Worm (Caenorhabditis elegans) whole organism, young adult: ENCODE measurements around the gene kin-15.
"Not testable (repeated sequence)": the region's sequence is repeated elsewhere in the genome, so short reads cannot be mapped to it uniquely, and the experiment has no call there.

Experiments used
- B0019.2 ChIP-seq: fragments of 200-800 bp; sonication (Bioruptor generic); conservative IDR thresholded peaks from 2 replicates; pipeline ENCODE4 v1.3.6; 2022; ENCODE audit warnings: missing genetic modification reagents, missing genetic modification characterization, missing compliant biosample characterization
- F22D6.2 ChIP-seq: sonication (generic microtip); optimal IDR thresholded peaks from 2 replicates; lab custom pipeline; 2016; ENCODE audit warnings: mild to moderate bottlenecking, missing genetic modification characterization, missing compliant biosample characterization
- F37B4.10 ChIP-seq: fragments of 200-800 bp; sonication (Bioruptor generic); IDR thresholded peaks from 2 replicates; pipeline ENCODE4 v1.3.6; 2022; ENCODE audit warnings: missing genetic modification characterization, missing compliant biosample characterization
- F49E8.2 ChIP-seq: sonication (generic microtip); optimal IDR thresholded peaks from 3 replicates; lab custom pipeline; 2017; ENCODE audit warnings: missing genetic modification characterization, mild to moderate bottlenecking, missing compliant biosample characterization, antibody characterized with exemption, moderate library complexity; ENCODE audit not compliant: insufficient read depth
- T07F8.4 ChIP-seq: sonication (generic microtip); optimal IDR thresholded peaks from 2 replicates; lab custom pipeline; 2016; ENCODE audit warnings: mild to moderate bottlenecking, missing genetic modification characterization, moderate library complexity, missing compliant biosample characterization
- Y67H2A.10 ChIP-seq: fragments of 200-800 bp; sonication (Bioruptor generic); conservative IDR thresholded peaks from 2 replicates; pipeline ENCODE4 v1.3.6; 2022; ENCODE audit warnings: missing genetic modification reagents, missing genetic modification characterization, missing compliant biosample characterization
- aptf-3 ChIP-seq: fragments of 200-800 bp; sonication (Bioruptor generic); IDR thresholded peaks from 2 replicates; pipeline ENCODE4 v1.3.6; 2022; ENCODE audit warnings: missing genetic modification characterization, missing compliant biosample characterization
- athp-1 ChIP-seq: sonication (generic microtip); optimal IDR thresholded peaks from 2 replicates; lab custom pipeline; 2017; ENCODE audit warnings: mild to moderate bottlenecking, missing genetic modification characterization, missing compliant biosample characterization
- attf-6 ChIP-seq: fragments of 200-800 bp; sonication (Bioruptor generic); IDR thresholded peaks from 2 replicates; pipeline ENCODE4 v1.3.6; 2022; ENCODE audit warnings: missing genetic modification reagents, missing genetic modification characterization, missing compliant biosample characterization
- bed-1 ChIP-seq: fragments of 200-800 bp; sonication (Bioruptor generic); IDR thresholded peaks from 2 replicates; pipeline ENCODE4 v1.3.6; 2022; ENCODE audit warnings: missing genetic modification reagents, missing genetic modification characterization, missing compliant biosample characterization
- bed-2 ChIP-seq: fragments of 200-800 bp; sonication (Bioruptor generic); IDR thresholded peaks from 2 replicates; pipeline ENCODE4 v1.3.6; 2022; ENCODE audit warnings: missing genetic modification reagents, missing genetic modification characterization, missing compliant biosample characterization
- cebp-1 ChIP-seq, 2 experiments: fragments of 200-800 bp in 1 of 2; sonication (Bioruptor generic) in 1 of 2; sonication (generic microtip) in 1 of 2; IDR thresholded peaks in 1 of 2; optimal IDR thresholded peaks in 1 of 2; 2 replicates each; pipeline versions ENCODE4 v1.3.6 to Lab custom; 2017 to 2022; ENCODE audit warnings: missing compliant biosample characterization in 2 of 2, missing genetic modification characterization in 2 of 2, mild to moderate bottlenecking in 1 of 2, missing genetic modification reagents in 1 of 2, moderate library complexity in 1 of 2
- cebp-2 ChIP-seq: fragments of 200-800 bp; sonication (Bioruptor generic); IDR thresholded peaks from 2 replicates; pipeline ENCODE4 v1.3.6; 2022; ENCODE audit warnings: missing genetic modification characterization, missing compliant biosample characterization
- ceh-27 ChIP-seq: fragments of 200-800 bp; sonication (Bioruptor generic); optimal IDR thresholded peaks from 2 replicates; lab custom pipeline; 2018; ENCODE audit warnings: mild to moderate bottlenecking, missing genetic modification characterization, moderate library complexity, missing compliant biosample characterization
- ceh-40 ChIP-seq: fragments of 200-800 bp; sonication (Bioruptor generic); IDR thresholded peaks from 2 replicates; pipeline ENCODE4 v1.3.6; 2022; ENCODE audit warnings: missing genetic modification characterization, missing compliant biosample characterization
- ceh-79 ChIP-seq: sonication (generic microtip); optimal IDR thresholded peaks from 2 replicates; lab custom pipeline; 2017; ENCODE audit warnings: mild to moderate bottlenecking, missing genetic modification characterization, missing compliant biosample characterization
- die-1 ChIP-seq: sonication (generic microtip); optimal IDR thresholded peaks from 2 replicates; lab custom pipeline; 2016; ENCODE audit warnings: missing genotype, mild to moderate bottlenecking, missing genetic modification characterization, missing compliant biosample characterization
- dpl-1 ChIP-seq: fragments of 150-350 bp; optimal IDR thresholded peaks from 2 replicates; lab custom pipeline; 2014; ENCODE audit warnings: missing biosample characterization, missing genetic modification reagents, missing genetic modification characterization
- efl-1 ChIP-seq: fragments of 150-350 bp; optimal IDR thresholded peaks from 2 replicates; lab custom pipeline; 2014; ENCODE audit warnings: missing biosample characterization, missing genetic modification reagents, missing genetic modification characterization
- egl-18 ChIP-seq: fragments of 200-800 bp; sonication (Bioruptor generic); IDR thresholded peaks from 2 replicates; pipeline ENCODE4 v1.3.6; 2022; ENCODE audit warnings: missing genetic modification reagents, missing genetic modification characterization, missing compliant biosample characterization
- ets-4 ChIP-seq: fragments of 200-800 bp; sonication (Bioruptor generic); optimal IDR thresholded peaks from 2 replicates; lab custom pipeline; 2018; ENCODE audit warnings: mild to moderate bottlenecking, missing genetic modification characterization, missing compliant biosample characterization
- hmg-1.2 ChIP-seq: fragments of 200-800 bp; sonication (Bioruptor generic); IDR thresholded peaks from 2 replicates; pipeline ENCODE4 v1.3.6; 2022; ENCODE audit warnings: missing genetic modification reagents, missing genetic modification characterization, missing compliant biosample characterization
- lin-40 ChIP-seq: sonication (generic microtip); optimal IDR thresholded peaks from 2 replicates; lab custom pipeline; 2016; ENCODE audit warnings: missing genetic modification characterization, mild to moderate bottlenecking, missing compliant biosample characterization, missing genotype, missing genetic modification reagents
- lin-54 ChIP-seq: fragments of 200-800 bp; sonication (Bioruptor generic); optimal IDR thresholded peaks from 2 replicates; lab custom pipeline; 2018; ENCODE audit warnings: mild to moderate bottlenecking, missing genetic modification characterization, missing compliant biosample characterization
- madf-8 ChIP-seq: fragments of 200-800 bp; sonication (Bioruptor generic); conservative IDR thresholded peaks from 2 replicates; pipeline ENCODE4 v1.3.6; 2022; ENCODE audit warnings: missing genetic modification reagents, missing genetic modification characterization, missing compliant biosample characterization
- mcd-1 ChIP-seq: fragments of 200-800 bp; sonication (Bioruptor generic); IDR thresholded peaks from 2 replicates; pipeline ENCODE4 v1.3.6; 2022; ENCODE audit warnings: missing genetic modification reagents, missing genetic modification characterization, missing compliant biosample characterization
- nhr-80 ChIP-seq: sonication (generic microtip); optimal IDR thresholded peaks from 2 replicates; lab custom pipeline; 2016; ENCODE audit warnings: missing genetic modification characterization, missing compliant biosample characterization
- sdz-38 ChIP-seq: sonication (generic microtip); optimal IDR thresholded peaks from 2 replicates; lab custom pipeline; 2016; ENCODE audit warnings: missing genotype, missing genetic modification characterization, missing compliant biosample characterization
- snpc-1.3 ChIP-seq: sonication (generic microtip); optimal IDR thresholded peaks from 2 replicates; lab custom pipeline; 2017; ENCODE audit warnings: missing genetic modification characterization, mild to moderate bottlenecking, missing compliant biosample characterization, antibody characterized with exemption, moderate library complexity, missing genotype, missing genetic modification reagents; ENCODE audit not compliant: insufficient read depth
- snpc-4 ChIP-seq, 5 experiments: fragments of 150-350 bp in 1 of 5; sonication (generic microtip) in 4 of 5; optimal IDR thresholded peaks; 2 replicates each; lab custom pipeline; 2014 to 2018; ENCODE audit warnings: missing genetic modification characterization in 5 of 5, missing biosample characterization in 3 of 5, antibody characterized with exemption in 2 of 5, mild to moderate bottlenecking in 2 of 5, missing compliant biosample characterization in 2 of 5, missing genotype in 2 of 5, moderate library complexity in 2 of 5, missing genetic modification reagents in 1 of 5
- tbp1 ChIP-seq: fragments of 200-800 bp; sonication (Bioruptor generic); optimal IDR thresholded peaks from 2 replicates; lab custom pipeline; 2018; ENCODE audit warnings: mild to moderate bottlenecking, missing genetic modification characterization, missing compliant biosample characterization
- unc-62 ChIP-seq: fragments of 150-350 bp; optimal IDR thresholded peaks from 2 replicates; lab custom pipeline; 2014; ENCODE audit warnings: missing biosample characterization, missing genetic modification reagents, missing genetic modification characterization
- ztf-26 ChIP-seq: sonication (generic microtip); optimal IDR thresholded peaks from 2 replicates; lab custom pipeline; 2017; ENCODE audit warnings: missing genetic modification characterization, missing compliant biosample characterization

kin-15 gene

ce11 chrII:9461881-9462280 is 28.4 kb upstream of the kin-15 start, which contains the start of gene chil-21:
Gene chil-21, minus strand, starts transcription at chrII:9461981.
- not testable (repeated sequence) for TF ChIP-seq ceh-79 (tag; lab: Kevin White, UChicago); ceh-40 (GFP tag; lab: Robert Waterston, UW); F49E8.2 (tag; lab: Kevin White, UChicago)

DNA sequence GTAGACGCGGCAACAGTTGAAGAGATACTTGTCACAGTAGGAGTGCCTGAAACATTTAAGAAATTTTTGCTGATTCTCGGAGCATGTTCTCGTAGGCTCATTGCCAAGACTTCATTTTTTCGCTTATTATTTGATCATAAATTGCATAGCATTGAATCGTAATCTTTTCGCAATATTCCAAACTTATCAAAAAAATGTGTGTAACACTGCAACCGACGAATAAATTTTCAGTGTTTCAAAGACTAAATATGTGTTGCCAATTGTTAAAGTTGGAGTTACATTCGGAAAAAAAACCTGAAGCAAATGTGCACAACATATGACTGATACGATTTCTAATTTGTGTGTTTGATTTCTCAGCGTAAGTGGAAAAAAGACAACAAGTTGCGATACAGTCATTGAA is 26.0 kb upstream of the kin-15 start, which contains the start of gene R09D1.14:
R09D1.14 (minus strand) TSS at position 101 of the 400 bp plus-strand sequence.
- not testable (repeated sequence) for TF ChIP-seq nhr-80, sdz-38, F22D6.2 (tag; lab: Kevin White, UChicago)

DNA sequence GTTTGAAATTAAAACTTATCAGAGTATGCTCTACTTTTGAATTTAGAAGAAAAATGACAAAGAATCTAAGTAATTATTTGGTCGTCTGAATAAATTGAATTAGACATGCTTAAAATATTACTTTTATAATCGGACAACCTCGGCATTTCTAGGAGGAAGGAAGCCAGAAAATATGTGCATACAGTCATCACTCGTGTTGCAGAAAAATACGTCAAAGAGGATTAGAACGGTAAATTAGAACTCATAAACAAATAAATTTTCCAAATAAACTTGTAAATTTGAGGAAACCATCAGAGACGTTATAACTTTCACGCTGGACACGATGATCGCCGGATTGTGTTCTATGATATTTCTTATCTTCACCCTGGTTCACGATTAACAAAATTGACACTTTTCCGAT is 20.8 kb upstream of the kin-15 start, which contains the start of gene chil-19:
chil-19 (minus strand) TSS at position 101 of the 400 bp plus-strand sequence.
- TF ChIP-seq cebp-2 (GFP tag; lab: Robert Waterston, UW), result no peak
- no peak for TF ChIP-seq die-1
- TF ChIP-seq ceh-27 (GFP tag; lab: Kevin White, UChicago), result no peak
- TF ChIP-seq bed-1 (GFP tag; lab: Robert Waterston, UW), result no peak
- TF ChIP-seq F22D6.2 (tag; lab: Kevin White, UChicago), result no peak
- no peak for TF ChIP-seq T07F8.4 (tag; lab: Kevin White, UChicago)
- TF ChIP-seq dpl-1, result no peak
- no peak for TF ChIP-seq lin-54 (GFP tag; lab: Kevin White, UChicago)
- TF ChIP-seq aptf-3 (GFP tag; lab: Robert Waterston, UW), result no peak
- no peak for TF ChIP-seq athp-1
- no peak for TF ChIP-seq ets-4 (GFP tag; lab: Kevin White, UChicago)
- TF ChIP-seq F37B4.10 (GFP tag; lab: Robert Waterston, UW), result no peak
- TF ChIP-seq snpc-4 (GFP tag; optimal IDR thresholded peaks at IDR 0.05; lab: Kevin White, UChicago), result no peak
- no peak for TF ChIP-seq snpc-4 (tag; optimal IDR thresholded peaks at IDR 0.05; lab: Kevin White, UChicago)
- no peak for TF ChIP-seq ztf-26 (tag; lab: Kevin White, UChicago)
- no peak for TF ChIP-seq madf-8
- no peak for TF ChIP-seq snpc-1.3 (tag; lab: Kevin White, UChicago)

DNA sequence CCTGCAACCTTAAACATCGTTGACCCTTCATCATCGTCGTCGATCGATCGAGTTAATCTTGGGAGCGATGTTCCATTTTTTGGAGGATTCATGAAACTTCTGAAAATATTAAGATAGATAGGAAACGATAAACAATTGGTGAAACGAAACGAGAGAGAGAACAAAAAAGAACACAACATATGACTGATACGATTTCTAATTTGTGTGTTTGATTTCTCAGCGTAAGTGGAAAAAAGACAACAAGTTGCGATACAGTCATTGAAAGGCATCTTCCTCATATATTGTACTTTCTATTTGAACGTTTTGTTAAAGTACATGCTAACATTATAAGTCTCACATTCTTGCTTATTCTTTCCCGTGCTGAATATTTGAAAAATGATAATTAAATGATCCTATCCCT is 18.7 kb upstream of the kin-15 start, which contains the start of gene R09D1.12:
R09D1.12 (minus strand) TSS at position 101 of the 400 bp plus-strand sequence.
- not testable (repeated sequence) for TF ChIP-seq lin-40; hmg-1.2 (GFP tag; lab: Robert Waterston, UW); mcd-1

DNA sequence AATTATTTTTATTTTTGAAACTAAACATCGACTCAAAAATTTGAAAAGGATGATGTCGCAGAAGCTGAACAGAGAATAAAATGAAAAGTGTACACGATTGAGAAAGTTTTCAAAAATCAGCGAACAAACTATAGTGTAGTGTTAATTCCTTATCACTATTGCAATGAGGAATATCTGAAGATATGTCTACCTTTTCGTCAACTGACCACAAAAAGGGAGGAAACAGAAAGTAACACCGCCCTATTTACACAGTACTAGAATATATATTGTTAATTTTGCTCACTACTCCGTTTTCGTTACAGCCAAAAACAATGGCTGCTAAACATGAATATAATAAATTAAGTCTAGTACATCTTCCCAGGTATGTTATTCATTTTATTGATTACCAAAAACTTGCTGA is 14.5 kb upstream of the kin-15 start, which contains the start of gene chil-18:
chil-18 (plus strand) TSS at position 301 of the 400 bp plus-strand sequence.
- TF ChIP-seq attf-6 (GFP tag; lab: Robert Waterston, UW) (no peak), tbp1 (GFP tag; lab: Kevin White, UChicago) (no peak), cebp-1 (GFP tag; IDR thresholded peaks at IDR 0.05; lab: Robert Waterston, UW) (no peak), cebp-1 (tag; optimal IDR thresholded peaks at IDR 0.05; lab: Kevin White, UChicago) (no peak), ceh-27 (GFP tag; lab: Kevin White, UChicago) (no peak), ets-4 (GFP tag; lab: Kevin White, UChicago) (no peak), B0019.2 (GFP tag; lab: Robert Waterston, UW) (no peak), T07F8.4 (tag; lab: Kevin White, UChicago) (no peak), bed-2 (GFP tag; lab: Robert Waterston, UW) (no peak), efl-1 (GFP tag; lab: Kevin White, UChicago) (no peak), unc-62 (GFP tag; lab: Kevin White, UChicago) (no peak), Y67H2A.10 (GFP tag; lab: Robert Waterston, UW) (no peak), mcd-1 (no peak), F49E8.2 (tag; lab: Kevin White, UChicago) (no peak), egl-18 (no peak)
